Worm (Caenorhabditis elegans) whole organism, L1 larva: ENCODE results near the gene K02E11.6.

Experiments used
- aly-2 ChIP-seq: fragments of 150-350 bp; optimal IDR thresholded peaks from 2 replicates; lab custom pipeline; 2014; ENCODE audit warnings: missing biosample characterization, missing genetic modification characterization
- elt-2 ChIP-seq: sonication (generic microtip); optimal IDR thresholded peaks from 2 replicates; lab custom pipeline; 2016; ENCODE audit warnings: missing genetic modification characterization, mild to moderate bottlenecking, inconsistent platforms, missing compliant biosample characterization, missing genetic modification reagents
- elt-3 ChIP-seq, 6 experiments: fragments of 150-350 bp in 1 of 6; sonication (generic microtip); optimal IDR thresholded peaks; 2 replicates each; lab custom pipeline; 2017 to 2018; ENCODE audit warnings: missing biosample characterization in 6 of 6, missing genetic modification characterization in 6 of 6, inconsistent platforms in 1 of 6
- lin-15B ChIP-seq: fragments of 150-350 bp; sonication (generic microtip); optimal IDR thresholded peaks from 3 replicates; lab custom pipeline; 2014; ENCODE audit warnings: missing biosample characterization, missing genetic modification characterization
- nhr-12 ChIP-seq: sonication (generic microtip); optimal IDR thresholded peaks from 2 replicates; lab custom pipeline; 2017; ENCODE audit warnings: missing biosample characterization, missing genetic modification characterization
- nhr-19 ChIP-seq: fragments of 200-800 bp; sonication (Bioruptor generic); conservative IDR thresholded peaks from 2 replicates; pipeline ENCODE4 v1.3.6; 2022; ENCODE audit warnings: missing genetic modification characterization, missing compliant biosample characterization
- unc-62 ChIP-seq: fragments of 150-350 bp; optimal IDR thresholded peaks from 2 replicates; lab custom pipeline; 2014; ENCODE audit warnings: missing biosample characterization, missing genetic modification reagents, missing genetic modification characterization

ce11 chrV:14256813-14257212 lies 8.2 kb downstream of the K02E11.6 start, which contains the start of gene sre-8:
- TF ChIP-seq elt-3 (tag; optimal IDR thresholded peaks at IDR 0.05; lab: Kevin White, UChicago) (no peak), lin-15B (tag; lab: Kevin White, UChicago) (no peak), aly-2 (no peak), nhr-12 (tag; lab: Kevin White, UChicago) (no peak), nhr-19 (GFP tag; lab: Robert Waterston, UW) (no peak), elt-2 (no peak), unc-62 (GFP tag; lab: Kevin White, UChicago) (no peak)
